Worm (Caenorhabditis elegans) whole organism, midembryonic: ENCODE measurements around the gene snb-7.

ENCODE experiments used
- cog-1 ChIP-seq: sonication (generic microtip); optimal IDR thresholded peaks from 2 replicates; lab custom pipeline; 2016; ENCODE audit warnings: missing genetic modification characterization, missing compliant biosample characterization
- flt-1 ChIP-seq: fragments of 200-800 bp; sonication (Bioruptor generic); IDR thresholded peaks from 2 replicates; pipeline ENCODE4 v1.3.6; 2022; ENCODE audit warnings: missing genetic modification characterization, missing compliant biosample characterization
- klf-2 ChIP-seq: fragments of 200-800 bp; sonication (Bioruptor generic); conservative IDR thresholded peaks from 2 replicates; pipeline ENCODE4 v1.3.6; 2022; ENCODE audit warnings: missing genetic modification reagents, missing genetic modification characterization, missing compliant biosample characterization
- med-1 ChIP-seq: sonication (generic microtip); optimal IDR thresholded peaks from 2 replicates; lab custom pipeline; 2017; ENCODE audit warnings: missing genetic modification characterization, mild to moderate bottlenecking, missing compliant biosample characterization, antibody characterized with exemption, missing genetic modification reagents; ENCODE audit not compliant: insufficient read depth
- ref-1 ChIP-seq: fragments of 200-800 bp; sonication (Bioruptor generic); conservative IDR thresholded peaks from 2 replicates; pipeline ENCODE4 v1.3.6; 2022; ENCODE audit warnings: missing genetic modification reagents, missing genetic modification characterization, missing compliant biosample characterization
- ztf-23 ChIP-seq: fragments of 200-800 bp; sonication (Bioruptor generic); IDR thresholded peaks from 2 replicates; pipeline ENCODE4 v1.3.6; 2022; ENCODE audit warnings: missing genetic modification reagents, missing genetic modification characterization, missing compliant biosample characterization
- ztf-29 ChIP-seq: fragments of 200-800 bp; sonication (Bioruptor generic); IDR thresholded peaks from 2 replicates; pipeline ENCODE4 v1.3.6; 2022; ENCODE audit warnings: missing genetic modification reagents, missing genetic modification characterization, missing compliant biosample characterization

- TF ChIP-seq ztf-29 (no peak), flt-1 (no peak), klf-2 (GFP tag; lab: Robert Waterston, UW) (no peak), ztf-23 (GFP tag; lab: Robert Waterston, UW) (no peak), med-1 (GFP tag; lab: Kevin White, UChicago) (no peak), ref-1 (GFP tag; lab: Robert Waterston, UW) (no peak), cog-1 (tag; lab: Kevin White, UChicago) (no peak)
Measured at ce11 chrIV:12573068-12573467, 12.4 kb downstream of the snb-7 start, which contains the start of gene K08E7.5.
